Worm (Caenorhabditis elegans) whole organism, young adult: Measurements from ENCODE around the gene F44E5.5.

ENCODE experiments used
- B0261.1 ChIP-seq: sonication (generic microtip); optimal IDR thresholded peaks from 2 replicates; lab custom pipeline; 2016; ENCODE audit warnings: mild to moderate bottlenecking, missing genetic modification characterization, moderate library complexity, missing compliant biosample characterization
- F22D6.2 ChIP-seq: sonication (generic microtip); optimal IDR thresholded peaks from 2 replicates; lab custom pipeline; 2016; ENCODE audit warnings: mild to moderate bottlenecking, missing genetic modification characterization, missing compliant biosample characterization
- F33H1.4 ChIP-seq: fragments of 200-800 bp; sonication (Bioruptor generic); IDR thresholded peaks from 2 replicates; pipeline ENCODE4 v1.3.6; 2022; ENCODE audit warnings: missing genetic modification reagents, missing genetic modification characterization, missing compliant biosample characterization
- F37B4.10 ChIP-seq: fragments of 200-800 bp; sonication (Bioruptor generic); IDR thresholded peaks from 2 replicates; pipeline ENCODE4 v1.3.6; 2022; ENCODE audit warnings: missing genetic modification characterization, missing compliant biosample characterization
- F52B5.7 ChIP-seq: sonication (generic microtip); optimal IDR thresholded peaks from 2 replicates; lab custom pipeline; 2016; ENCODE audit warnings: mild to moderate bottlenecking, missing genetic modification characterization, missing compliant biosample characterization
- F57A8.1 ChIP-seq: fragments of 200-800 bp; sonication (Bioruptor generic); optimal IDR thresholded peaks from 2 replicates; lab custom pipeline; 2018; ENCODE audit warnings: mild to moderate bottlenecking, missing genetic modification characterization, moderate library complexity, missing compliant biosample characterization
- K11D2.4 ChIP-seq: fragments of 200-800 bp; sonication (Bioruptor generic); IDR thresholded peaks from 2 replicates; pipeline ENCODE4 v1.3.6; 2022; ENCODE audit warnings: missing genetic modification reagents, missing genetic modification characterization, missing compliant biosample characterization
- K12H6.12 ChIP-seq: fragments of 200-800 bp; sonication (Bioruptor generic); optimal IDR thresholded peaks from 2 replicates; lab custom pipeline; 2018; ENCODE audit warnings: mild to moderate bottlenecking, missing genetic modification characterization, missing compliant biosample characterization
- T07F8.4 ChIP-seq: sonication (generic microtip); optimal IDR thresholded peaks from 2 replicates; lab custom pipeline; 2016; ENCODE audit warnings: mild to moderate bottlenecking, missing genetic modification characterization, moderate library complexity, missing compliant biosample characterization
- Y53G8AR.9 ChIP-seq: fragments of 200-800 bp; sonication (Bioruptor generic); conservative IDR thresholded peaks from 2 replicates; pipeline ENCODE4 v1.3.6; 2022; ENCODE audit warnings: missing genetic modification reagents, missing genetic modification characterization, missing compliant biosample characterization
- Y56A3A.18 ChIP-seq: fragments of 200-800 bp; sonication (Bioruptor generic); IDR thresholded peaks from 2 replicates; pipeline ENCODE4 v1.3.6; 2022; ENCODE audit warnings: missing genetic modification reagents, missing genetic modification characterization, missing compliant biosample characterization
- Y67H2A.10 ChIP-seq: fragments of 200-800 bp; sonication (Bioruptor generic); conservative IDR thresholded peaks from 2 replicates; pipeline ENCODE4 v1.3.6; 2022; ENCODE audit warnings: missing genetic modification reagents, missing genetic modification characterization, missing compliant biosample characterization
- Y95B8A.8 ChIP-seq: fragments of 200-800 bp; sonication (Bioruptor generic); IDR thresholded peaks from 2 replicates; pipeline ENCODE4 v1.3.6; 2022; ENCODE audit warnings: missing genetic modification reagents, missing genetic modification characterization, missing compliant biosample characterization
- ZK185.1 ChIP-seq: sonication (generic microtip); optimal IDR thresholded peaks from 2 replicates; lab custom pipeline; 2016; ENCODE audit warnings: mild to moderate bottlenecking, missing genetic modification characterization, missing compliant biosample characterization; ENCODE audit not compliant: poor library complexity, severe bottlenecking
- aptf-2 ChIP-seq: fragments of 200-800 bp; sonication (Bioruptor generic); conservative IDR thresholded peaks from 2 replicates; pipeline ENCODE4 v1.3.6; 2022; ENCODE audit warnings: missing genetic modification reagents, missing genetic modification characterization, missing compliant biosample characterization
- ccch-3 ChIP-seq: fragments of 200-800 bp; sonication (Bioruptor generic); optimal IDR thresholded peaks from 2 replicates; lab custom pipeline; 2018; ENCODE audit warnings: mild to moderate bottlenecking, missing genetic modification characterization, missing compliant biosample characterization
- cebp-1 ChIP-seq, 2 experiments: fragments of 200-800 bp in 1 of 2; sonication (Bioruptor generic) in 1 of 2; sonication (generic microtip) in 1 of 2; IDR thresholded peaks in 1 of 2; optimal IDR thresholded peaks in 1 of 2; 2 replicates each; pipeline versions ENCODE4 v1.3.6 to Lab custom; 2017 to 2022; ENCODE audit warnings: missing compliant biosample characterization in 2 of 2, missing genetic modification characterization in 2 of 2, mild to moderate bottlenecking in 1 of 2, missing genetic modification reagents in 1 of 2, moderate library complexity in 1 of 2
- ceh-40 ChIP-seq: fragments of 200-800 bp; sonication (Bioruptor generic); IDR thresholded peaks from 2 replicates; pipeline ENCODE4 v1.3.6; 2022; ENCODE audit warnings: missing genetic modification characterization, missing compliant biosample characterization
- chd-7 ChIP-seq: sonication (generic microtip); optimal IDR thresholded peaks from 2 replicates; lab custom pipeline; 2016; ENCODE audit warnings: mild to moderate bottlenecking, missing genetic modification characterization, moderate library complexity, missing compliant biosample characterization
- efl-1 ChIP-seq: fragments of 150-350 bp; optimal IDR thresholded peaks from 2 replicates; lab custom pipeline; 2014; ENCODE audit warnings: missing biosample characterization, missing genetic modification reagents, missing genetic modification characterization
- egl-44 ChIP-seq: fragments of 200-800 bp; sonication (Bioruptor generic); IDR thresholded peaks from 2 replicates; pipeline ENCODE4 v1.3.6; 2022; ENCODE audit warnings: missing genetic modification reagents, missing genetic modification characterization, missing compliant biosample characterization
- egrh-3 ChIP-seq: fragments of 200-800 bp; sonication (Bioruptor generic); IDR thresholded peaks from 2 replicates; pipeline ENCODE4 v1.3.6; 2022; ENCODE audit warnings: missing genetic modification reagents, missing genetic modification characterization, missing compliant biosample characterization
- gei-17 ChIP-seq: fragments of 200-800 bp; sonication (Bioruptor generic); optimal IDR thresholded peaks from 2 replicates; lab custom pipeline; 2018; ENCODE audit warnings: mild to moderate bottlenecking, missing genetic modification characterization, missing compliant biosample characterization
- him-1 ChIP-seq: sonication (generic microtip); optimal IDR thresholded peaks from 2 replicates; lab custom pipeline; 2016; ENCODE audit warnings: missing genotype, missing genetic modification reagents, missing genetic modification characterization, missing compliant biosample characterization
- hmg-20 ChIP-seq: fragments of 200-800 bp; sonication (Bioruptor generic); IDR thresholded peaks from 2 replicates; pipeline ENCODE4 v1.3.6; 2022; ENCODE audit warnings: missing genetic modification reagents, missing genetic modification characterization, missing compliant biosample characterization
- let-607 ChIP-seq, 2 experiments: fragments of 200-800 bp in 1 of 2; sonication (Bioruptor generic) in 1 of 2; sonication (generic microtip) in 1 of 2; optimal IDR thresholded peaks; 2 replicates each; lab custom pipeline; 2016 to 2018; ENCODE audit warnings: mild to moderate bottlenecking in 2 of 2, missing compliant biosample characterization in 2 of 2, missing genetic modification characterization in 2 of 2, moderate library complexity in 2 of 2, missing genotype in 1 of 2
- lin-40 ChIP-seq: sonication (generic microtip); optimal IDR thresholded peaks from 2 replicates; lab custom pipeline; 2016; ENCODE audit warnings: missing genetic modification characterization, mild to moderate bottlenecking, missing compliant biosample characterization, missing genotype, missing genetic modification reagents
- lir-1 ChIP-seq: fragments of 200-800 bp; sonication (Bioruptor generic); conservative IDR thresholded peaks from 2 replicates; pipeline ENCODE4 v1.3.6; 2022; ENCODE audit warnings: missing genetic modification reagents, missing genetic modification characterization, missing compliant biosample characterization
- madf-3 ChIP-seq: fragments of 200-800 bp; sonication (Bioruptor generic); IDR thresholded peaks from 2 replicates; pipeline ENCODE4 v1.3.6; 2022; ENCODE audit warnings: missing genetic modification reagents, missing genetic modification characterization, missing compliant biosample characterization
- madf-6 ChIP-seq: fragments of 200-800 bp; sonication (Bioruptor generic); IDR thresholded peaks from 2 replicates; pipeline ENCODE4 v1.3.6; 2022; ENCODE audit warnings: missing genetic modification reagents, missing genetic modification characterization, missing compliant biosample characterization
- mcd-1 ChIP-seq: fragments of 200-800 bp; sonication (Bioruptor generic); IDR thresholded peaks from 2 replicates; pipeline ENCODE4 v1.3.6; 2022; ENCODE audit warnings: missing genetic modification reagents, missing genetic modification characterization, missing compliant biosample characterization
- nfya-2 ChIP-seq: fragments of 200-800 bp; sonication (Bioruptor generic); IDR thresholded peaks from 2 replicates; pipeline ENCODE4 v1.3.6; 2022; ENCODE audit warnings: missing genetic modification reagents, missing genetic modification characterization, missing compliant biosample characterization
- nhr-120 ChIP-seq: fragments of 200-800 bp; sonication (Bioruptor generic); IDR thresholded peaks from 2 replicates; pipeline ENCODE4 v1.3.6; 2022; ENCODE audit warnings: missing genetic modification characterization, missing compliant biosample characterization
- nhr-80 ChIP-seq: sonication (generic microtip); optimal IDR thresholded peaks from 2 replicates; lab custom pipeline; 2016; ENCODE audit warnings: missing genetic modification characterization, missing compliant biosample characterization
- pbrm-1 ChIP-seq: fragments of 200-800 bp; sonication (Bioruptor generic); IDR thresholded peaks from 2 replicates; pipeline ENCODE4 v1.3.6; 2022; ENCODE audit warnings: missing genetic modification reagents, missing genetic modification characterization, missing compliant biosample characterization
- pha-4 ChIP-seq: fragments of 150-350 bp; sonication (generic microtip); optimal IDR thresholded peaks from 2 replicates; lab custom pipeline; 2014; ENCODE audit warnings: missing biosample characterization, missing genetic modification reagents, missing genetic modification characterization
- rec-8 ChIP-seq, 2 experiments: sonication (generic microtip); optimal IDR thresholded peaks; 2 replicates each; lab custom pipeline; 2016; ENCODE audit warnings: mild to moderate bottlenecking in 2 of 2, missing genetic modification characterization in 2 of 2, missing genetic modification reagents in 2 of 2, missing genotype in 2 of 2, missing biosample characterization in 1 of 2, missing compliant biosample characterization in 1 of 2, moderate library complexity in 1 of 2
- repo-1 ChIP-seq: sonication (generic microtip); optimal IDR thresholded peaks from 2 replicates; lab custom pipeline; 2017; ENCODE audit warnings: mild to moderate bottlenecking, missing genetic modification characterization, missing compliant biosample characterization
- snpc-1.1 ChIP-seq: sonication (generic microtip); optimal IDR thresholded peaks from 2 replicates; lab custom pipeline; 2017; ENCODE audit warnings: missing genetic modification characterization, mild to moderate bottlenecking, missing compliant biosample characterization, antibody characterized with exemption, moderate library complexity, missing genotype, missing genetic modification reagents; ENCODE audit not compliant: insufficient read depth
- snpc-4 ChIP-seq, 5 experiments: fragments of 150-350 bp in 1 of 5; sonication (generic microtip) in 4 of 5; optimal IDR thresholded peaks; 2 replicates each; lab custom pipeline; 2014 to 2018; ENCODE audit warnings: missing genetic modification characterization in 5 of 5, missing biosample characterization in 3 of 5, antibody characterized with exemption in 2 of 5, mild to moderate bottlenecking in 2 of 5, missing compliant biosample characterization in 2 of 5, missing genotype in 2 of 5, moderate library complexity in 2 of 5, missing genetic modification reagents in 1 of 5
- somi-1 ChIP-seq: fragments of 200-800 bp; sonication (Bioruptor generic); optimal IDR thresholded peaks from 2 replicates; lab custom pipeline; 2018; ENCODE audit warnings: mild to moderate bottlenecking, missing genetic modification characterization, missing compliant biosample characterization
- tbp1 ChIP-seq: fragments of 200-800 bp; sonication (Bioruptor generic); optimal IDR thresholded peaks from 2 replicates; lab custom pipeline; 2018; ENCODE audit warnings: mild to moderate bottlenecking, missing genetic modification characterization, missing compliant biosample characterization
- tlf-1 ChIP-seq: fragments of 200-800 bp; sonication (Bioruptor generic); optimal IDR thresholded peaks from 2 replicates; lab custom pipeline; 2018; ENCODE audit warnings: mild to moderate bottlenecking, missing genetic modification characterization, missing compliant biosample characterization
- unc-130 ChIP-seq: sonication (generic microtip); optimal IDR thresholded peaks from 2 replicates; lab custom pipeline; 2016; ENCODE audit warnings: missing genetic modification reagents, missing genetic modification characterization, missing compliant biosample characterization

F44E5.5 gene

ce11 chrII:11753186-11753585, 6.3 kb upstream of the F44E5.5 start:
- peak; percentile 16 for TF ChIP-seq snpc-1.1 (tag; lab: Kevin White, UChicago)
- no peak for TF ChIP-seq cebp-1 (GFP tag; IDR thresholded peaks at IDR 0.05; lab: Robert Waterston, UW)
- no peak for TF ChIP-seq cebp-1 (tag; optimal IDR thresholded peaks at IDR 0.05; lab: Kevin White, UChicago)
- TF ChIP-seq snpc-4 (GFP tag; optimal IDR thresholded peaks at IDR 0.05; lab: Kevin White, UChicago) = no peak
- peak in 3 of 4 experiments; percentile 51 to 79 (median 76) for TF ChIP-seq snpc-4 (tag; optimal IDR thresholded peaks at IDR 0.05; lab: Kevin White, UChicago)
- TF ChIP-seq, all 124 proteins: peak for 2

DNA sequence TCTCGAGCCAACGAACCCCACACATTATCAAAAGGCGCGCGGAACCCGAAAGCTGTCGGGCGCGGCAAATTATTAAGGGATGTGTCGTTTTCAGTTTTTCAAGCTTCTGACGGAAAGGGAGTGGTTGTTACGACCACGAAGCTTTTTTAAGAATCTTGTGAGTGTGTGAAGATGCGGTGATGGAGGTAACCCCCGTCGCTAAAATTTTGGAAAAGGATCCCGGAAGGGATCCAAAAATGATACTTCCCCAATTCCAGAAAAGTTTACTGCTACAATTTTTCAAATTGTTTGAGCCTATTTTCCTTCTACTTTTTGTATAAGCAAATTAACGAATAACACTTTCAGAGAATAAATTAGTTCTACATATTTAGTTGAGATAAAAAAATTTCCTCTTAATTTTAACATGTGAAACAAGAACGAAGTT, 2.8 kb upstream of the F44E5.5 start:
- peak; percentile 5 for TF ChIP-seq somi-1
- TF ChIP-seq efl-1 = no peak
- no peak for TF ChIP-seq F57A8.1 (GFP tag; lab: Kevin White, UChicago)
- no peak for TF ChIP-seq rec-8 (tag; optimal IDR thresholded peaks at IDR 0.05; lab: Kevin White, UChicago)
- peak; percentile 86 for TF ChIP-seq snpc-1.1 (tag; lab: Kevin White, UChicago)
- TF ChIP-seq lin-40 (tag; lab: Kevin White, UChicago) = no peak
- no peak for TF ChIP-seq him-1 (tag; lab: Kevin White, UChicago)
- no peak for TF ChIP-seq B0261.1 (tag; lab: Kevin White, UChicago)
- peak; percentile 73; the same call in 1 of the 2 replicates for TF ChIP-seq ceh-40 (GFP tag; lab: Robert Waterston, UW)
- peak; percentile 33; the same call in 1 of the 2 replicates for TF ChIP-seq egl-44 (GFP tag; lab: Robert Waterston, UW)
- no peak for TF ChIP-seq aptf-2 (GFP tag; lab: Robert Waterston, UW)
- TF ChIP-seq let-607 (tag; optimal IDR thresholded peaks at IDR 0.05; lab: Kevin White, UChicago) = peak in 1 of 2 experiments; percentile 65
- TF ChIP-seq F52B5.7 (tag; lab: Kevin White, UChicago) = no peak
- peak; percentile 61 for TF ChIP-seq tlf-1 (GFP tag; lab: Kevin White, UChicago)
- no peak for TF ChIP-seq K11D2.4 (GFP tag; lab: Robert Waterston, UW)
- TF ChIP-seq gei-17 = peak; percentile 15
- peak; percentile 12 for TF ChIP-seq ZK185.1 (tag; lab: Kevin White, UChicago)
- TF ChIP-seq Y56A3A.18 (GFP tag; lab: Robert Waterston, UW) = peak; percentile 33; the same call in 1 of the 2 replicates
- TF ChIP-seq Y53G8AR.9 (GFP tag; lab: Robert Waterston, UW) = 0 out of 2 replicates have a peak, but pooled peaks have one; percentile 74
- no peak for TF ChIP-seq chd-7 (tag; lab: Kevin White, UChicago)
- TF ChIP-seq nfya-2 = no peak
- 0 out of 2 replicates have a peak, but pooled peaks have one; percentile 18 for TF ChIP-seq madf-6 (GFP tag; lab: Robert Waterston, UW)
- TF ChIP-seq mcd-1 (GFP tag; lab: Robert Waterston, UW) = peak; percentile 33; the same call in 1 of the 2 replicates
- TF ChIP-seq F37B4.10 (GFP tag; lab: Robert Waterston, UW) = no peak
- no peak for TF ChIP-seq Y67H2A.10 (GFP tag; lab: Robert Waterston, UW)
- peak; percentile 46 for TF ChIP-seq nhr-80
- TF ChIP-seq unc-130 (GFP tag; lab: Kevin White, UChicago) = no peak
- no peak for TF ChIP-seq Y95B8A.8 (GFP tag; lab: Robert Waterston, UW)
- peak; percentile 3 for TF ChIP-seq T07F8.4 (tag; lab: Kevin White, UChicago)
- TF ChIP-seq ccch-3 (GFP tag; lab: Kevin White, UChicago) = no peak
- TF ChIP-seq repo-1 (tag; lab: Kevin White, UChicago) = no peak
- TF ChIP-seq nhr-120 (GFP tag; lab: Robert Waterston, UW) = no peak
- no peak for TF ChIP-seq F33H1.4 (GFP tag; lab: Robert Waterston, UW)
- no peak for TF ChIP-seq lir-1 (GFP tag; lab: Robert Waterston, UW)
- peak; percentile 50 for TF ChIP-seq K12H6.12 (tag; lab: Kevin White, UChicago)
- TF ChIP-seq F22D6.2 (tag; lab: Kevin White, UChicago) = no peak
- TF ChIP-seq tbp1 (GFP tag; lab: Kevin White, UChicago) = peak; percentile 59
- no peak for TF ChIP-seq hmg-20 (GFP tag; lab: Robert Waterston, UW)
- no peak for TF ChIP-seq madf-3
- no peak for TF ChIP-seq pbrm-1 (GFP tag; lab: Robert Waterston, UW)
- TF ChIP-seq egrh-3 = no peak
- no peak for TF ChIP-seq pha-4 (tag; lab: Kevin White, UChicago)
